Worm (Caenorhabditis elegans) whole organism, L1 larva: ENCODE data around the gene ins-34.

Experiments used
- C04F5.9 ChIP-seq: sonication (generic microtip); optimal IDR thresholded peaks from 2 replicates; lab custom pipeline; 2016; ENCODE audit warnings: missing genetic modification characterization, missing compliant biosample characterization
- C34B4.2 ChIP-seq: sonication (generic microtip); optimal IDR thresholded peaks from 2 replicates; lab custom pipeline; 2017; ENCODE audit warnings: mild to moderate bottlenecking, missing genetic modification characterization, missing compliant biosample characterization
- F16B12.6 ChIP-seq: fragments of 150-350 bp; optimal IDR thresholded peaks from 2 replicates; lab custom pipeline; 2014; ENCODE audit warnings: missing biosample characterization, missing genetic modification characterization
- aha-1 ChIP-seq: fragments of 150-350 bp; optimal IDR thresholded peaks from 2 replicates; lab custom pipeline; 2014; ENCODE audit warnings: missing biosample characterization, missing genetic modification characterization
- alr-1 ChIP-seq: fragments of 200-800 bp; sonication (Bioruptor generic); optimal IDR thresholded peaks from 2 replicates; lab custom pipeline; 2018; ENCODE audit warnings: borderline replicate concordance, mild to moderate bottlenecking, missing genetic modification characterization, missing compliant biosample characterization
- aly-2 ChIP-seq: fragments of 150-350 bp; optimal IDR thresholded peaks from 2 replicates; lab custom pipeline; 2014; ENCODE audit warnings: missing biosample characterization, missing genetic modification characterization
- ceh-63 ChIP-seq: fragments of 200-800 bp; sonication (Bioruptor generic); optimal IDR thresholded peaks from 2 replicates; lab custom pipeline; 2018; ENCODE audit warnings: mild to moderate bottlenecking, missing genetic modification characterization, missing compliant biosample characterization
- ces-1 ChIP-seq: fragments of 150-350 bp; optimal IDR thresholded peaks from 2 replicates; lab custom pipeline; 2014; ENCODE audit warnings: missing biosample characterization, missing genetic modification reagents, missing genetic modification characterization
- dpl-1 ChIP-seq, 3 experiments: fragments of 150-350 bp in 2 of 3; sonication (generic microtip) in 1 of 3; optimal IDR thresholded peaks; 2 replicates each; lab custom pipeline; 2014 to 2017; ENCODE audit warnings: missing biosample characterization in 3 of 3, missing genetic modification characterization in 3 of 3, missing genetic modification reagents in 3 of 3
- dsc-1 ChIP-seq: sonication (generic microtip); optimal IDR thresholded peaks from 2 replicates; lab custom pipeline; 2016; ENCODE audit warnings: mild to moderate bottlenecking, missing genetic modification characterization, missing compliant biosample characterization
- efl-1 ChIP-seq, 4 experiments: fragments of 150-350 bp; optimal IDR thresholded peaks in 3 of 4; peaks in 1 of 4; 1 replicate in 1 of 4; 2 replicates in 3 of 4; lab custom pipeline; 2014; ENCODE audit warnings: missing biosample characterization in 2 of 4, missing genetic modification characterization in 2 of 4, missing genetic modification reagents in 2 of 4
- egl-13 ChIP-seq: sonication (generic microtip); optimal IDR thresholded peaks from 2 replicates; lab custom pipeline; 2016; ENCODE audit warnings: missing genotype, missing genetic modification reagents, missing genetic modification characterization, missing compliant biosample characterization
- elt-3 ChIP-seq, 6 experiments: fragments of 150-350 bp in 1 of 6; sonication (generic microtip); optimal IDR thresholded peaks; 2 replicates each; lab custom pipeline; 2017 to 2018; ENCODE audit warnings: missing biosample characterization in 6 of 6, missing genetic modification characterization in 6 of 6, inconsistent platforms in 1 of 6
- ets-5 ChIP-seq: fragments of 200-800 bp; sonication (Bioruptor generic); IDR thresholded peaks from 2 replicates; pipeline ENCODE4 v1.3.6; 2022; ENCODE audit warnings: missing genetic modification characterization, missing compliant biosample characterization
- fkh-10 ChIP-seq: sonication (generic microtip); optimal IDR thresholded peaks from 2 replicates; lab custom pipeline; 2017; ENCODE audit warnings: missing biosample characterization, missing genetic modification reagents, missing genetic modification characterization
- fkh-4 ChIP-seq: sonication (generic microtip); optimal IDR thresholded peaks from 2 replicates; lab custom pipeline; 2016; ENCODE audit warnings: missing compliant biosample characterization, missing genetic modification characterization, borderline replicate concordance
- fos-1 ChIP-seq: fragments of 150-350 bp; optimal IDR thresholded peaks from 2 replicates; lab custom pipeline; 2014; ENCODE audit warnings: missing biosample characterization, missing genetic modification characterization
- grh-1 ChIP-seq: fragments of 200-800 bp; sonication (Bioruptor generic); IDR thresholded peaks from 2 replicates; pipeline ENCODE4 v1.3.6; 2022; ENCODE audit warnings: missing genetic modification reagents, missing genetic modification characterization, missing compliant biosample characterization
- isw-1 ChIP-seq: fragments of 200-800 bp; sonication (Bioruptor generic); IDR thresholded peaks from 2 replicates; pipeline ENCODE4 v1.3.6; 2022; ENCODE audit warnings: missing genetic modification characterization, missing compliant biosample characterization
- jun-1 ChIP-seq: fragments of 150-350 bp; optimal IDR thresholded peaks from 2 replicates; lab custom pipeline; 2014; ENCODE audit warnings: missing biosample characterization, missing genetic modification reagents, missing genetic modification characterization
- lin-35 ChIP-seq, 2 experiments: fragments of 150-350 bp; optimal IDR thresholded peaks; 2 replicates each; lab custom pipeline; 2014; ENCODE audit warnings: missing biosample characterization in 2 of 2, missing genetic modification characterization in 2 of 2, missing genetic modification reagents in 2 of 2
- lsy-2 ChIP-seq, 2 experiments: fragments of 150-350 bp; optimal IDR thresholded peaks; 2 replicates each; lab custom pipeline; 2014; ENCODE audit warnings: missing biosample characterization in 2 of 2, missing genetic modification characterization in 2 of 2
- mab-9 ChIP-seq: fragments of 200-800 bp; sonication (Bioruptor generic); IDR thresholded peaks from 2 replicates; pipeline ENCODE4 v1.3.6; 2022; ENCODE audit warnings: missing genetic modification reagents, missing genetic modification characterization, missing compliant biosample characterization
- nhr-12 ChIP-seq: sonication (generic microtip); optimal IDR thresholded peaks from 2 replicates; lab custom pipeline; 2017; ENCODE audit warnings: missing biosample characterization, missing genetic modification characterization
- nhr-28 ChIP-seq: fragments of 150-350 bp; optimal IDR thresholded peaks from 2 replicates; lab custom pipeline; 2014; ENCODE audit warnings: missing biosample characterization, missing genetic modification characterization
- nhr-47 ChIP-seq: sonication (generic microtip); optimal IDR thresholded peaks from 2 replicates; lab custom pipeline; 2016; ENCODE audit warnings: mild to moderate bottlenecking, missing genetic modification characterization, moderate library complexity, missing compliant biosample characterization
- nhr-76 ChIP-seq: sonication (generic microtip); optimal IDR thresholded peaks from 2 replicates; lab custom pipeline; 2017; ENCODE audit warnings: missing biosample characterization, missing genetic modification characterization
- nhr-77 ChIP-seq: fragments of 150-350 bp; optimal IDR thresholded peaks from 2 replicates; lab custom pipeline; 2014; ENCODE audit warnings: missing biosample characterization, missing genetic modification characterization
- nhr-84 ChIP-seq: sonication (generic microtip); optimal IDR thresholded peaks from 2 replicates; lab custom pipeline; 2017; ENCODE audit warnings: missing biosample characterization, missing genetic modification characterization
- skn-1 ChIP-seq: fragments of 150-350 bp; optimal IDR thresholded peaks from 2 replicates; lab custom pipeline; 2014; ENCODE audit warnings: missing biosample characterization, missing genetic modification characterization
- snpc-4 ChIP-seq: fragments of 150-350 bp; optimal IDR thresholded peaks from 2 replicates; lab custom pipeline; 2014; ENCODE audit warnings: missing biosample characterization, missing genetic modification characterization
- sox-4 ChIP-seq: sonication (generic microtip); optimal IDR thresholded peaks from 2 replicates; lab custom pipeline; 2016; ENCODE audit warnings: missing genetic modification characterization, missing compliant biosample characterization
- tbx-2 ChIP-seq: sonication (generic microtip); optimal IDR thresholded peaks from 2 replicates; lab custom pipeline; 2016; ENCODE audit warnings: missing genetic modification characterization, missing compliant biosample characterization
- unc-30 ChIP-seq: sonication (generic microtip); optimal IDR thresholded peaks from 2 replicates; lab custom pipeline; 2017; ENCODE audit warnings: missing biosample characterization, missing genetic modification characterization
- unc-62 ChIP-seq: fragments of 150-350 bp; optimal IDR thresholded peaks from 2 replicates; lab custom pipeline; 2014; ENCODE audit warnings: missing biosample characterization, missing genetic modification reagents, missing genetic modification characterization
- unc-98 ChIP-seq: fragments of 200-800 bp; sonication (Bioruptor generic); IDR thresholded peaks from 2 replicates; pipeline ENCODE4 v1.3.6; 2022; ENCODE audit warnings: missing genetic modification characterization, missing compliant biosample characterization
- vab-15 ChIP-seq: sonication (generic microtip); optimal IDR thresholded peaks from 2 replicates; lab custom pipeline; 2017; ENCODE audit warnings: missing genotype, mild to moderate bottlenecking, missing genetic modification characterization, missing compliant biosample characterization
- zag-1 ChIP-seq: fragments of 150-350 bp; optimal IDR thresholded peaks from 2 replicates; lab custom pipeline; 2014; ENCODE audit warnings: missing biosample characterization, missing genetic modification characterization
- ztf-4 ChIP-seq: fragments of 150-350 bp; optimal IDR thresholded peaks from 2 replicates; lab custom pipeline; 2014; ENCODE audit warnings: missing biosample characterization, missing genetic modification characterization

Gene ins-34

DNA sequence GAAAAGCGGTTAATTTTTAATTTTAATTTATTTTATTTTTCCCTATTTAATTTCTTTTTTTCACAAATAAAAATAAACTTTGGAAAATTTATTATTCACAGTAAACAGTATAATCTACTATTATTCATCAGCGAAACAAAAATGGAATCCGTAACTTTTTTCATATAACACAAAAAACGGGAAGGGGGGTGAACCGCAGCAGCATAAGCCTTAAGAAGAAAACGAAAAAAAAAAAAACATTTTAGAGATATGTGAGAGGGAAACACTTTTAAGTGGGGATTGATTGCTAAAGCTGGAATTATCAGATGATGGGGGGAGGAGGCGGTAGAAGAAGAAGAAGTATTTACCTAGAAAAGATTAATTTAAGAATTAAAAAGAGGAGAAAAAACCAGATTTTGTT, 1.3 kb downstream of the ins-34 start:
- TF ChIP-seq ztf-4, result no peak
- no peak for TF ChIP-seq mab-9 (GFP tag; lab: Robert Waterston, UW)
- no peak for TF ChIP-seq aha-1 (tag; lab: Kevin White, UChicago)

DNA sequence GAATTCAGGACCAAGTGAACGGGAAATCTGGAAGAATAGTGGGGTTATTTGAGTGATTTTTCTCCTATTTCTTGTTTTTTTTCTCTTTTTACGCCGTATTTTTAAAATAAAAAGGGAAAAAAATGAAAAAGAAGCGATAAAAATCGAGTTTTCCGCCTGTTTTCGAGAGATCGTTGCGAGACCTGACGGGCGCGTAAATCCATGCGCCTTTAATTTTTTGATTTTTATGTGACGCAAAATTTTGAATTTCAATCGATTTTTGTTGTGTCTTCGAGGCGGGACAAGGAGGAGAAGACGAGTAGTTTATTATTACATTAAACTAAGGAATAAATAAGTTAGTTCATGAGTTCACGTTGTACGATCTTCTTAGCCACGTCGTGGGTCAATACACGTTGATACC, 7.2 kb downstream of the ins-34 start:
- peak in 1 of 3 experiments; percentile 33 for TF ChIP-seq dpl-1 (GFP tag; optimal IDR thresholded peaks at IDR 0.05; lab: Kevin White, UChicago)
- no peak for TF ChIP-seq lin-35 (GFP tag; optimal IDR thresholded peaks at IDR 0.05; lab: Kevin White, UChicago)
- peak; percentile 10 to 69 for TF ChIP-seq efl-1 (optimal IDR thresholded peaks at IDR 0.05; lab: Kevin White, UChicago)
- TF ChIP-seq efl-1 (GFP tag; optimal IDR thresholded peaks at IDR 0.05 in 1 of 2; lab: Kevin White, UChicago), result peak in 1 of 2 experiments; percentile 55
- TF ChIP-seq, all 84 proteins: peak for 2

DNA sequence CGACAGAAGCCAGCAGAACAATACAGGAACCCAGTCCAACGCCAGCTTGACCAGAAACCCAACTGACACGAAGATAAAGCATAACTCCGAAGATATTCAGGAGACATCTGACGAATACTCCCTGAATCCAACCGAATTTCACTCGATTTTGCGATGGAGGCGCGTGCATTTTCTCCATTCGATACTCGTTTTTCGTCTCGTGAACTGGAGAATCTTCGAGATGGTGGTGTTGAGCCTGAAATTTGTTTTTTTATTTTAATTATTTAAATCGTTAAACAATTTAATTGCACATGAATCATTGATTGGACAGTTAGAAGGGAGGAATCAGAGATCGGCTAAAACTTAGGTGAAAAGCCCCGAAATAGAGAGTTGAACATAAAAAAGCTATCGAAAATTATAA, 8.0 kb downstream of the ins-34 start:
- TF ChIP-seq nhr-84 (tag; lab: Kevin White, UChicago), result no peak
- TF ChIP-seq sox-4 (tag; lab: Kevin White, UChicago), result no peak
- no peak for TF ChIP-seq unc-62
- TF ChIP-seq lsy-2 (tag; optimal IDR thresholded peaks at IDR 0.05; lab: Kevin White, UChicago), result no peak
- TF ChIP-seq skn-1 (tag; lab: Kevin White, UChicago), result no peak
- no peak for TF ChIP-seq fos-1
- TF ChIP-seq aly-2 (tag; lab: Kevin White, UChicago), result no peak
- no peak for TF ChIP-seq unc-30 (tag; lab: Kevin White, UChicago)
- no peak for TF ChIP-seq lin-35 (GFP tag; optimal IDR thresholded peaks at IDR 0.05; lab: Kevin White, UChicago)
- TF ChIP-seq alr-1 (tag; lab: Kevin White, UChicago), result no peak
- TF ChIP-seq fkh-10 (GFP tag; lab: Kevin White, UChicago), result no peak
- TF ChIP-seq grh-1 (GFP tag; lab: Robert Waterston, UW), result no peak

DNA sequence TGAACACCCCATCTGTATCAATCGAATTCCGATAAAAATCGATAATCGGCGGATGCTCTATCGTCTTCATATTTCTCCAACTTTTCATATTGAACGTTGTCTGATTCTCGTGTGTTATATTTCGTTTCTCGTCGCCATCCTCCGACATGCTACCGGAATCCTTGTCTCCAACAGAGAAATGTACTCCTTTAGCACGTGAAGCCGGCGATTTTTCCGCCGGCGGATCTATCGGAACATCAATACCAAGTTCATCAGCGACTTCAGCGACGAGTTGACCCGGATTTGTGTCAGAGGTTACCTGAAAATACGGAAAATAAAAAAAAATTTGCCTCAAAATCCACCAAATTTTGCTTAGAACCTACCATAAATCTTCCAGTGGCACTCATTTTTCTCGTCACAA, 8.7 kb downstream of the ins-34 start:
- no peak for TF ChIP-seq tbx-2 (tag; lab: Kevin White, UChicago)
- no peak for TF ChIP-seq ces-1 (GFP tag; lab: Kevin White, UChicago)
- no peak for TF ChIP-seq efl-1 (optimal IDR thresholded peaks at IDR 0.05; lab: Kevin White, UChicago)
- TF ChIP-seq efl-1 (GFP tag; optimal IDR thresholded peaks at IDR 0.05 in 1 of 2; lab: Kevin White, UChicago), result no peak
- TF ChIP-seq isw-1 (GFP tag; lab: Robert Waterston, UW), result no peak
- no peak for TF ChIP-seq nhr-77 (tag; lab: Kevin White, UChicago)
- no peak for TF ChIP-seq fkh-10 (GFP tag; lab: Kevin White, UChicago)
- TF ChIP-seq ets-5 (GFP tag; lab: Robert Waterston, UW), result no peak
- no peak for TF ChIP-seq F16B12.6 (tag; lab: Kevin White, UChicago)
- TF ChIP-seq nhr-47 (tag; lab: Kevin White, UChicago), result no peak
- no peak for TF ChIP-seq fos-1
- no peak for TF ChIP-seq elt-3 (tag; optimal IDR thresholded peaks at IDR 0.05; lab: Kevin White, UChicago)
- no peak for TF ChIP-seq nhr-76
- no peak for TF ChIP-seq dsc-1 (tag; lab: Kevin White, UChicago)
- TF ChIP-seq fkh-4 (tag; lab: Kevin White, UChicago), result no peak
- TF ChIP-seq vab-15 (tag; lab: Kevin White, UChicago), result no peak
- no peak for TF ChIP-seq nhr-28 (tag; lab: Kevin White, UChicago)
- TF ChIP-seq C04F5.9 (tag; lab: Kevin White, UChicago), result no peak
- no peak for TF ChIP-seq lsy-2 (tag; optimal IDR thresholded peaks at IDR 0.05; lab: Kevin White, UChicago)
- TF ChIP-seq jun-1 (tag; lab: Kevin White, UChicago), result no peak
- no peak for TF ChIP-seq aha-1 (tag; lab: Kevin White, UChicago)

DNA sequence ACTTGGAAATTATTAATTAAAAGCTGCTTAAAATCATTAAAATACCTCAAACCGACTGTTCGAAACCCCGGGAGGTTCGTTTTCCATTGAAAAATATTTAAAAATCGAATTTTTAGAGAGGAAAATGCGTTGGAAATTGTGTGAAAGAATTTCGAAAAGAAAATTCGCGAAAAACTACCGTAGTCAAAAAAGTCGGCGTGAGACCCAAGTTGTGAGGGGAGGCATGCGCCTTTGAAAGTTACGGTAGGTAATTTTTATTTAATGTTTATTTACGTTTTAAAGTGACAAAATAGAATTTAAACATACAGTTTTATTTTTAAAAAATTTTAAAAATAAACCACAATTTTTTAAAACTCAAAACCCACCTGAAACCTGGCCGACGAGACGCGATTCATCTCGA, 9.2 kb downstream of the ins-34 start:
- TF ChIP-seq nhr-12 (tag; lab: Kevin White, UChicago) (no peak), elt-3 (tag; optimal IDR thresholded peaks at IDR 0.05; lab: Kevin White, UChicago) (no peak), egl-13 (no peak), zag-1 (no peak), isw-1 (GFP tag; lab: Robert Waterston, UW) (no peak), snpc-4 (no peak), unc-62 (no peak), grh-1 (GFP tag; lab: Robert Waterston, UW) (no peak), unc-98 (GFP tag; lab: Robert Waterston, UW) (no peak), C34B4.2 (tag; lab: Kevin White, UChicago) (no peak), fkh-4 (tag; lab: Kevin White, UChicago) (no peak), ceh-63 (no peak)
- TF ChIP-seq, all 84 proteins: peak for 0
